Worm (Caenorhabditis elegans): ENCODE results near the gene clec-264.
A peak's percentile ranks its signal among the peaks of the same experiment; 100 is the strongest.

clec-264 gene

DNA sequence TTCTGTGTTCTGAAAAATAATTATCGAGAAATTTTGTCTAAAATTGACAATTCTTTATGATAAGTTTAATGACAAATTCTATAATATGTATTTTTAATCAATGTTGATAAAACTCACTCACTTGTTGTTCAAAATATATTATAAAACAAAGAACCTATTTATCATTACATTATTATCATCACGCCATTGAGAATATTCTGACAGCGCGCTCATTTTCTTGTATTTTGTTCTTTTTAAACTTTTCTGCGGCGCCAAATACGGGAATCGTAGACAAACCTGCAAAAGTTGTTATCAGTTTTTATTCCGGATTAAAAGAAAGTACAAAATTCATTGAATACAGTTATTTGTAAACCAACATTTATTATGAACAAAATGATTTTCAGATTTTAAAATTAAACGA lies 15.9 kb upstream of the clec-264 start:
- no peak for TF ChIP-seq Y79H2A.3 (GFP tag; conservative IDR thresholded peaks at IDR 0.05)
- peak; percentile 51 for TF ChIP-seq nhr-80 (tag; optimal IDR thresholded peaks at IDR 0.05)

DNA sequence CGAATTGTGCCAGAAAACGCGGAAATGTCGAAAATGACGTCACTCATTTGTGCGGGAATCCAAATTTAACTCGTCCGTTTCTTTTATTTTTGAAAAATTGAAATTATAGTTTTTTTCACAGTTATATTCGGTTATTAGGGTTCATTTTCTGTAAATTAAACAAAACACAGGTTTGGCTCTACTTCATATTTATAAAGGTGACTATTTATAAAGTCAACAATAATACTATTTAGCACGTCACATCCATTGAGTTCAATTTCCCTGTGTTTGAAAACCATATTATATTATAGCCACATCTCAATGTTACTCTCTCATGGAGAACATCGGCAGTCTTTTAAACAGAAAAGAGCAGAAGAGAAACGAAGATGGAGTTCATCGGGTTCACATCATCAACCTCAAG lies 12.2 kb upstream of the clec-264 start, which contains the start of gene twk-35:
TSS of gene twk-35 (plus strand) at position 301 of the 400 bp plus-strand sequence.
- TF ChIP-seq Y67H2A.10 (GFP tag; conservative IDR thresholded peaks at IDR 0.05) = no peak
- no peak for TF ChIP-seq F57C9.4 (tag; optimal IDR thresholded peaks at IDR 0.05)
- no peak for TF ChIP-seq egl-18 (GFP tag; IDR thresholded peaks at IDR 0.05)
- no peak for TF ChIP-seq ceh-58 (GFP tag; IDR thresholded peaks at IDR 0.05)

DNA sequence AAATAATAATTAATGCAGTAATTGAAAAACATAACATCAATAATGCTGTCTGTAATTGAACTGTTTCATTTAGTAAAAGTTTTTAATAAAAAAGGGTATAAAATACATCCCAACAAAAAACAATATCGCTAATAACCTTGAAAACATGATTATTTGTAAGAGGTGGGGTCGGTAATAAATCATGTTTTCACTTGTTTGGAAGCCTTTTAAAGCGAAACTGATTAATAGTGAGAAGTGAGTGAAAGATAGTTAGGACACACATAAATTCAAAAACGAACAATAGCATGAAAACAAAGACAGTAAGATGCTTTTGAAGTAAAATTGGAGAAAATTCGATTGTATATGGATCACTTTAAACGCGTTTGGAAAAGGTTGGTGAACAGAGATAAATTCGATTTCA lies 10.6 kb upstream of the clec-264 start, which contains the start of gene try-4:
TSS of gene try-4 (minus strand) at position 74 of the 400 bp plus-strand sequence.
- TF ChIP-seq zim-3 (tag; optimal IDR thresholded peaks at IDR 0.05) (no peak), dox-1 (GFP tag; IDR thresholded peaks at IDR 0.05) (no peak), let-607 (tag; optimal IDR thresholded peaks at IDR 0.05) (no peak), attf-5 (GFP tag; optimal IDR thresholded peaks at IDR 0.05) (no peak), aptf-3 (GFP tag; IDR thresholded peaks at IDR 0.05) (no peak), fkh-3 (tag; optimal IDR thresholded peaks at IDR 0.05) (no peak), egl-44 (GFP tag; IDR thresholded peaks at IDR 0.05) (no peak)

DNA sequence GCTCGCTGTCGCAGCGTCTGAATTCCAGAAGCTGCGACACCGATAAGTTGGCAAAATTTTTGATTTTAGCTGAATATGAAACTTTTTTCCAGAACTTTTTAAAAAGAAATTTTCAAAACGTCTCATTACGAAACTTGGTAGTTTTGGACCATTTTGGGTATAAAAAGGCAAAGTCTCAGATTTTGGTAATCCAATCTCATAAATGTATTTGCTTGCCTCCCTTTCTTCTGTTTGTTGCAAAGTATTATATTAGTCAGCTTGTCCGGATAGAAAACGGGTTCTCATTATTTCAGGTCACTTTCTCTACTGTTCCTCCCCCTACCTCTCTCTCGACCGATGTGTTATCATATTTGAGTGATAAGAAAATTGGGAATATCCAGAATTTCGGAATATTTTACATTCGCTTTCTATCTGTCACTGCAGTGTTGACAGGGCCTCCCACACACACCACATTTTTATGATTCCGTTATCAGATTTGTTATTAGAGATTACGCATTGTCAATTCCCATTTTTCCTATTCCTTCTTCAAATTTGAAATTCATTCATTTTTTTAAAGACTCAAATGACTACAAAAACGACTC lies 3.2 kb upstream of the clec-264 start, which contains the start of gene F31D4.5:
TSS of gene F31D4.5 (plus strand) at position 491 of the 581 bp plus-strand sequence.
- TF ChIP-seq hlh-26 (GFP tag; conservative IDR thresholded peaks at IDR 0.05) (no peak), lin-35 (GFP tag; optimal IDR thresholded peaks at IDR 0.05) (no peak), gei-17 (GFP tag; optimal IDR thresholded peaks at IDR 0.05) (no peak), F49E8.2 (tag; optimal IDR thresholded peaks at IDR 0.05; ENCODE audit: insufficient read depth) (no peak), F57A8.1 (GFP tag; optimal IDR thresholded peaks at IDR 0.05) (no peak), B0336.3 (GFP tag; IDR thresholded peaks at IDR 0.05) (no peak), madf-3 (GFP tag; IDR thresholded peaks at IDR 0.05) (no peak), B0261.1 (tag; optimal IDR thresholded peaks at IDR 0.05) (no peak), ets-4 (GFP tag; optimal IDR thresholded peaks at IDR 0.05) (no peak), nhr-27 (tag; optimal IDR thresholded peaks at IDR 0.05) (no peak), ztf-22 (GFP tag; optimal IDR thresholded peaks at IDR 0.05) (no peak), bed-2 (GFP tag; IDR thresholded peaks at IDR 0.05) (no peak)

DNA sequence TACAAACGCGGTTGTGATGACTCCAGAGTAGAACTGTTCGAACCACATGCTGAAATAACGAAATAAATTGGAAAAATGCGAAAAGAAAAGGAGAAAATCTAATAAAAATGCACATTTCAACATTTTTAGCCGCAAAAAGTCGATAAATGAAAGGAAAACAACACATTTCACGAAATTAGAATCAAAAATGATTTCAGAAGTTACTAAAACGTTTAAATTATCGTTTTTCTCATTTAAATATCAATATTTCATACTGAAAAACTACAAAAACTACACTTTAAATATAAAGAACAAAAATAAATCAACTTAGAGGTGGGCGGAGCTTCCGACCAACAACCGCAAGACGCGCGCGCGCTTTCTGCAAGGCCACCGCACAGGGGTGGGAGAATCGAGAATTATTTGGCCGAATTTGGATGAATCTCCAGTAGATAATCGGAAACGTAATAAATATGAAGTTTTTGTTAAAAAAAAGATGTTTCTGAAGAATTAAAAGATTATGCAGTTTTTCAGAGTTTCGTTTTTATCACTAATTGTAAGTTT lies 1.4 kb upstream of the clec-264 start, which contains the start of gene ndua-1:
TSS of gene ndua-1 (minus strand) at position 51 of the 540 bp plus-strand sequence.
- no peak for TF ChIP-seq mxl-1 (tag; optimal IDR thresholded peaks at IDR 0.05)
- 0 out of 2 replicates have a peak, but pooled peaks have one; percentile 30 for TF ChIP-seq mcd-1 (GFP tag; IDR thresholded peaks at IDR 0.05)
- peak; percentile 19 for TF ChIP-seq rpc-1 (optimal IDR thresholded peaks at IDR 0.05)
- no peak for TF ChIP-seq rpc-1 (tag; optimal IDR thresholded peaks at IDR 0.05)
- TF ChIP-seq snpc-1.3 (tag; optimal IDR thresholded peaks at IDR 0.05; ENCODE audit: insufficient read depth) = peak; percentile 17
- peak; percentile 20 for TF ChIP-seq ZK185.1 (tag; optimal IDR thresholded peaks at IDR 0.05; ENCODE audit: poor library complexity, severe bottlenecking)
- TF ChIP-seq F23B12.7 (tag; optimal IDR thresholded peaks at IDR 0.05; ENCODE audit: insufficient read depth) = peak; percentile 50
- no peak for TF ChIP-seq ztf-18 (tag; optimal IDR thresholded peaks at IDR 0.05)
- TF ChIP-seq ama-1 (optimal IDR thresholded peaks at IDR 0.05) = no peak
- TF ChIP-seq ama-1 (GFP tag; optimal IDR thresholded peaks at IDR 0.05) = peak in 1 of 2 experiments; percentile 28
- TF ChIP-seq nfya-1 (tag; optimal IDR thresholded peaks at IDR 0.05; ENCODE audit: borderline replicate concordance, insufficient read depth) = no peak
- no peak for TF ChIP-seq B0019.2 (GFP tag; conservative IDR thresholded peaks at IDR 0.05)
- peak; percentile 49 for TF ChIP-seq D2030.7 (GFP tag; IDR thresholded peaks at IDR 0.05)
- TF ChIP-seq snpc-1.1 (tag; optimal IDR thresholded peaks at IDR 0.05; ENCODE audit: insufficient read depth) = peak; percentile 26
